Worm (Caenorhabditis elegans) whole organism, L3 larva: ENCODE data around the gene Y57A10C.10.

ENCODE experiments used
- R02D3.7 ChIP-seq: fragments of 150-350 bp; optimal IDR thresholded peaks from 2 replicates; lab custom pipeline; 2014; ENCODE audit warnings: missing biosample characterization, missing genetic modification characterization
- aly-2 ChIP-seq: fragments of 150-350 bp; optimal IDR thresholded peaks from 2 replicates; lab custom pipeline; 2014; ENCODE audit warnings: missing biosample characterization, missing genetic modification characterization
- ama-1 ChIP-seq: fragments of 150-350 bp; optimal IDR thresholded peaks from 2 replicates; lab custom pipeline; 2018
- ceh-16 ChIP-seq: sonication (generic microtip); optimal IDR thresholded peaks from 2 replicates; lab custom pipeline; 2017; ENCODE audit warnings: missing biosample characterization, missing genetic modification characterization
- ceh-28 ChIP-seq: fragments of 150-350 bp; optimal IDR thresholded peaks from 2 replicates; lab custom pipeline; 2014; ENCODE audit warnings: missing biosample characterization, missing genetic modification reagents, missing genetic modification characterization
- ceh-82 ChIP-seq: fragments of 150-350 bp; optimal IDR thresholded peaks from 2 replicates; lab custom pipeline; 2014; ENCODE audit warnings: missing biosample characterization, missing genetic modification characterization
- daf-12 ChIP-seq: fragments of 150-350 bp; optimal IDR thresholded peaks from 2 replicates; lab custom pipeline; 2014; ENCODE audit warnings: missing biosample characterization, missing genetic modification reagents, missing genetic modification characterization
- egl-5 ChIP-seq: fragments of 150-350 bp; optimal IDR thresholded peaks from 2 replicates; lab custom pipeline; 2017; ENCODE audit warnings: missing biosample characterization, missing genetic modification reagents, missing genetic modification characterization, inconsistent platforms
- elt-1 ChIP-seq: fragments of 150-350 bp; optimal IDR thresholded peaks from 2 replicates; lab custom pipeline; 2014; ENCODE audit warnings: missing biosample characterization, missing genetic modification characterization
- eor-1 ChIP-seq, 2 experiments: fragments of 150-350 bp; optimal IDR thresholded peaks; 2 replicates each; lab custom pipeline; 2014 to 2018; ENCODE audit warnings: missing biosample characterization in 2 of 2, missing genetic modification characterization in 2 of 2
- fos-1 ChIP-seq: fragments of 150-350 bp; optimal IDR thresholded peaks from 2 replicates; lab custom pipeline; 2014; ENCODE audit warnings: missing biosample characterization, missing genetic modification characterization
- hmg-11 ChIP-seq: sonication (generic microtip); optimal IDR thresholded peaks from 2 replicates; lab custom pipeline; 2016; ENCODE audit warnings: missing genetic modification characterization, missing compliant biosample characterization
- jun-1 ChIP-seq: fragments of 150-350 bp; optimal IDR thresholded peaks from 2 replicates; lab custom pipeline; 2014; ENCODE audit warnings: missing biosample characterization, missing genetic modification reagents, missing genetic modification characterization
- lin-15B ChIP-seq: fragments of 150-350 bp; optimal IDR thresholded peaks from 2 replicates; lab custom pipeline; 2014; ENCODE audit warnings: missing biosample characterization, missing genetic modification characterization
- lsy-12 ChIP-seq: sonication (generic microtip); optimal IDR thresholded peaks from 2 replicates; lab custom pipeline; 2016; ENCODE audit warnings: mild to moderate bottlenecking, missing genetic modification characterization, missing compliant biosample characterization
- mdl-1 ChIP-seq: fragments of 150-350 bp; optimal IDR thresholded peaks from 2 replicates; lab custom pipeline; 2014; ENCODE audit warnings: missing biosample characterization, missing genetic modification characterization
- mml-1 ChIP-seq: fragments of 150-350 bp; sonication (generic microtip); optimal IDR thresholded peaks from 3 replicates; lab custom pipeline; 2014; ENCODE audit warnings: missing biosample characterization, missing genetic modification characterization
- nfya-1 ChIP-seq: sonication (generic microtip); optimal IDR thresholded peaks from 2 replicates; lab custom pipeline; 2017; ENCODE audit warnings: missing genetic modification characterization, mild to moderate bottlenecking, missing compliant biosample characterization, antibody characterized with exemption, moderate library complexity; ENCODE audit not compliant: insufficient read depth
- nhr-11 ChIP-seq: fragments of 150-350 bp; optimal IDR thresholded peaks from 2 replicates; lab custom pipeline; 2014; ENCODE audit warnings: missing biosample characterization, missing genetic modification characterization
- nhr-12 ChIP-seq: fragments of 150-350 bp; optimal IDR thresholded peaks from 2 replicates; lab custom pipeline; 2014; ENCODE audit warnings: missing biosample characterization, missing genetic modification characterization
- nhr-23 ChIP-seq: fragments of 150-350 bp; optimal IDR thresholded peaks from 2 replicates; lab custom pipeline; 2014; ENCODE audit warnings: missing biosample characterization, missing genetic modification reagents, missing genetic modification characterization
- nhr-237 ChIP-seq: fragments of 150-350 bp; optimal IDR thresholded peaks from 2 replicates; lab custom pipeline; 2014; ENCODE audit warnings: missing biosample characterization, missing genetic modification characterization
- nhr-25 ChIP-seq: sonication (generic microtip); optimal IDR thresholded peaks from 2 replicates; lab custom pipeline; 2017; ENCODE audit warnings: missing biosample characterization, missing genetic modification characterization
- nhr-28 ChIP-seq: fragments of 150-350 bp; optimal IDR thresholded peaks from 2 replicates; lab custom pipeline; 2014; ENCODE audit warnings: missing biosample characterization, missing genetic modification characterization
- nhr-43 ChIP-seq: sonication (generic microtip); optimal IDR thresholded peaks from 2 replicates; lab custom pipeline; 2016; ENCODE audit warnings: mild to moderate bottlenecking, missing genetic modification characterization, missing compliant biosample characterization; ENCODE audit not compliant: poor library complexity, severe bottlenecking
- nhr-67 ChIP-seq: fragments of 150-350 bp; optimal IDR thresholded peaks from 2 replicates; lab custom pipeline; 2014; ENCODE audit warnings: missing biosample characterization, missing genetic modification characterization
- nhr-76 ChIP-seq: fragments of 150-350 bp; sonication (generic microtip); optimal IDR thresholded peaks from 5 replicates; lab custom pipeline; 2014; ENCODE audit warnings: missing biosample characterization, missing genetic modification characterization
- nhr-77 ChIP-seq: fragments of 150-350 bp; optimal IDR thresholded peaks from 2 replicates; lab custom pipeline; 2014; ENCODE audit warnings: missing biosample characterization, missing genetic modification characterization
- pha-4 ChIP-seq: fragments of 150-350 bp; optimal IDR thresholded peaks from 2 replicates; lab custom pipeline; 2014; ENCODE audit warnings: missing biosample characterization, missing genetic modification reagents, missing genetic modification characterization
- pqm-1 ChIP-seq: fragments of 150-350 bp; optimal IDR thresholded peaks from 2 replicates; lab custom pipeline; 2017; ENCODE audit warnings: missing biosample characterization, missing genetic modification characterization, inconsistent platforms
- skn-1 ChIP-seq: fragments of 150-350 bp; optimal IDR thresholded peaks from 2 replicates; lab custom pipeline; 2014; ENCODE audit warnings: missing biosample characterization, missing genetic modification characterization
- snpc-4 ChIP-seq: fragments of 150-350 bp; optimal IDR thresholded peaks from 2 replicates; lab custom pipeline; 2014; ENCODE audit warnings: missing biosample characterization, missing genetic modification characterization
- tbx-2 ChIP-seq: sonication (generic microtip); optimal IDR thresholded peaks from 2 replicates; lab custom pipeline; 2016; ENCODE audit warnings: mild to moderate bottlenecking, missing genetic modification characterization, missing compliant biosample characterization
- unc-39 ChIP-seq: sonication (generic microtip); optimal IDR thresholded peaks from 4 replicates; lab custom pipeline; 2017; ENCODE audit warnings: missing biosample characterization, missing genetic modification characterization
- ztf-4 ChIP-seq: fragments of 150-350 bp; optimal IDR thresholded peaks from 2 replicates; lab custom pipeline; 2014; ENCODE audit warnings: missing biosample characterization, missing genetic modification characterization

The Y57A10C.10 gene

ce11 chrII:12459422-12459821, 18.4 kb upstream of the Y57A10C.10 start, which contains the start of gene tag-281 (continued):
- no peak for TF ChIP-seq elt-1 (tag; lab: Kevin White, UChicago)
- TF ChIP-seq eor-1 (tag; optimal IDR thresholded peaks at IDR 0.05; lab: Kevin White, UChicago), result no peak
- no peak for TF ChIP-seq aly-2 (tag; lab: Kevin White, UChicago)
- peak; percentile 52 for TF ChIP-seq ceh-28 (tag; lab: Kevin White, UChicago)
- no peak for TF ChIP-seq unc-39 (tag; lab: Kevin White, UChicago)
- no peak for TF ChIP-seq nhr-67
- no peak for TF ChIP-seq mml-1 (tag; lab: Kevin White, UChicago)
- no peak for TF ChIP-seq nhr-237 (tag; lab: Kevin White, UChicago)
- TF ChIP-seq skn-1 (tag; lab: Kevin White, UChicago), result peak; percentile 52
- TF ChIP-seq R02D3.7 (tag; lab: Kevin White, UChicago), result peak; percentile 72
- TF ChIP-seq ama-1, result no peak

- TF ChIP-seq ztf-4 (tag; lab: Kevin White, UChicago) (no peak), nhr-12 (tag; lab: Kevin White, UChicago) (no peak), snpc-4 (tag; lab: Kevin White, UChicago) (no peak), unc-39 (tag; lab: Kevin White, UChicago) (no peak), hmg-11 (no peak), egl-5 (tag; lab: Kevin White, UChicago) (no peak), skn-1 (tag; lab: Kevin White, UChicago) (no peak), eor-1 (tag; optimal IDR thresholded peaks at IDR 0.05; lab: Kevin White, UChicago) (no peak), nhr-11 (tag; lab: Kevin White, UChicago) (no peak), lsy-12 (tag; lab: Kevin White, UChicago) (no peak), fos-1 (tag; lab: Kevin White, UChicago) (no peak), elt-1 (tag; lab: Kevin White, UChicago) (no peak), nhr-28 (tag; lab: Kevin White, UChicago) (no peak), ama-1 (no peak), nhr-25 (no peak)
Observed at ce11 chrII:12457275-12457674, 16.2 kb upstream of the Y57A10C.10 start, which contains the start of gene sre-38. Gene sre-38, plus strand, starts transcription at chrII:12457575.

ce11 chrII:12456633-12457032, 15.6 kb upstream of the Y57A10C.10 start, which contains the start of gene sre-32:
Gene sre-32, minus strand, starts transcription at chrII:12456733.
- TF ChIP-seq nhr-23 (no peak), tbx-2 (tag; lab: Kevin White, UChicago) (no peak), ceh-82 (tag; lab: Kevin White, UChicago) (no peak), ztf-4 (tag; lab: Kevin White, UChicago) (no peak), nhr-77 (no peak), nhr-11 (tag; lab: Kevin White, UChicago) (no peak), pqm-1 (tag; lab: Kevin White, UChicago) (no peak), elt-1 (tag; lab: Kevin White, UChicago) (no peak), skn-1 (tag; lab: Kevin White, UChicago) (no peak), mdl-1 (tag; lab: Kevin White, UChicago) (no peak), lin-15B (tag; lab: Kevin White, UChicago) (no peak), snpc-4 (tag; lab: Kevin White, UChicago) (no peak), nhr-43 (no peak), ceh-16 (tag; lab: Kevin White, UChicago) (no peak), nhr-12 (tag; lab: Kevin White, UChicago) (no peak), nhr-76 (no peak), nfya-1 (tag; lab: Kevin White, UChicago) (no peak), daf-12 (tag; lab: Kevin White, UChicago) (no peak)
- TF ChIP-seq, all 47 proteins: peak for 0

- TF ChIP-seq nhr-23 (no peak), lsy-12 (tag; lab: Kevin White, UChicago) (no peak), ceh-82 (tag; lab: Kevin White, UChicago) (no peak), jun-1 (tag; lab: Kevin White, UChicago) (no peak), eor-1 (tag; optimal IDR thresholded peaks at IDR 0.05; lab: Kevin White, UChicago) (no peak), pha-4 (tag; lab: Kevin White, UChicago) (no peak), nhr-25 (no peak)
Observed at ce11 chrII:12452754-12453352, 11.8 kb upstream of the Y57A10C.10 start, which contains the start of the genes sre-35 and sre-33. Gene sre-35, minus strand, starts transcription at chrII:12452854. Gene sre-33, plus strand, starts transcription at chrII:12453302.
